Worm (Caenorhabditis elegans) whole organism, L2 larva: ENCODE data around the gene srw-136.

Source experiments
- F13H6.1 ChIP-seq: sonication (generic microtip); optimal IDR thresholded peaks from 2 replicates; lab custom pipeline; 2016; ENCODE audit warnings: missing genetic modification characterization, missing compliant biosample characterization
- fos-1 ChIP-seq: fragments of 150-350 bp; optimal IDR thresholded peaks from 2 replicates; lab custom pipeline; 2014; ENCODE audit warnings: missing biosample characterization, missing genetic modification characterization
- lin-11 ChIP-seq: fragments of 150-350 bp; sonication (generic microtip); optimal IDR thresholded peaks from 2 replicates; lab custom pipeline; 2014; ENCODE audit warnings: missing biosample characterization, missing genetic modification characterization, inconsistent platforms, mixed read lengths
- nhr-25 ChIP-seq: fragments of 150-350 bp; sonication (generic microtip); optimal IDR thresholded peaks from 3 replicates; lab custom pipeline; 2014; ENCODE audit warnings: missing biosample characterization, missing genetic modification characterization
- sma-3 ChIP-seq: sonication (generic microtip); optimal IDR thresholded peaks from 2 replicates; lab custom pipeline; 2016; ENCODE audit warnings: missing genetic modification reagents, missing genetic modification characterization, missing compliant biosample characterization

DNA sequence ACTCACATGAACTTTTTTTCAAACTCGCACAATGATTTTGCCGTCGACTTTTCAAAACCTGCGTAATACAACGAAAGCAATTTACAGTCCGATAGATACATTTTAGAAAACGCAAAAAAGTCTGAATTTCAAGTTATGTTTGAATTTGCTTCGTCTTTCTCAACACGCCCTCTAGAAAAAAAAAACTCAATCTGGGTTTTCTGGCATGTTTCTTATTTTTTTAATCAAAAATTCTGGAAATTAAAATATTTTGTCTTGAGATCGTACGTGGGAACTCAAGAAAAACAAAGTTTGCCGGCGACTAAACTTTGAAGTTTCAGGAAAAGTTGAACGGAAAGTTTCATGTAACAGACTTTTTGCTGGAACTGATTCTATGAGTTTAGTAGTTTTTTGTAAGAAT, 16.6 kb downstream of the srw-136 start, which contains the start of gene srw-115:
- TF ChIP-seq F13H6.1 (tag; lab: Kevin White, UChicago) (no peak), nhr-25 (tag; lab: Kevin White, UChicago) (no peak), lin-11 (tag; lab: Kevin White, UChicago) (no peak), fos-1 (tag; lab: Kevin White, UChicago) (no peak), sma-3 (GFP tag; lab: Kevin White, UChicago) (no peak)
